Worm (Caenorhabditis elegans) whole organism, L4 larva: ENCODE results near the gene fmo-2.

Experiments used
- D1046.2 ChIP-seq: fragments of 200-800 bp; sonication (Bioruptor generic); IDR thresholded peaks from 2 replicates; pipeline ENCODE4 v1.3.6; 2022; ENCODE audit warnings: missing genetic modification characterization, missing compliant biosample characterization
- F10B5.3 ChIP-seq: sonication (generic microtip); optimal IDR thresholded peaks from 2 replicates; lab custom pipeline; 2016; ENCODE audit warnings: mild to moderate bottlenecking, missing genetic modification characterization, missing compliant biosample characterization
- F37D6.2 ChIP-seq: sonication (generic microtip); optimal IDR thresholded peaks from 2 replicates; lab custom pipeline; 2016; ENCODE audit warnings: mild to moderate bottlenecking, missing genetic modification characterization, missing compliant biosample characterization
- T26A8.4 ChIP-seq: fragments of 200-800 bp; sonication (Bioruptor generic); IDR thresholded peaks from 2 replicates; pipeline ENCODE4 v1.3.6; 2022; ENCODE audit warnings: missing genetic modification characterization, missing compliant biosample characterization
- Y48G9A.11 ChIP-seq: fragments of 200-800 bp; sonication (Bioruptor generic); IDR thresholded peaks from 2 replicates; pipeline ENCODE4 v1.3.6; 2022; ENCODE audit warnings: missing genetic modification reagents, missing genetic modification characterization, missing compliant biosample characterization
- Y5F2A.4 ChIP-seq: fragments of 200-800 bp; sonication (Bioruptor generic); optimal IDR thresholded peaks from 2 replicates; lab custom pipeline; 2018; ENCODE audit warnings: mild to moderate bottlenecking, missing genetic modification characterization, missing compliant biosample characterization
- aha-1 ChIP-seq: fragments of 150-350 bp; peaks from one replicate; lab custom pipeline; 2014; ENCODE audit warnings: missing biosample characterization, missing genetic modification characterization
- attf-4 ChIP-seq: sonication (generic microtip); optimal IDR thresholded peaks from 3 replicates; lab custom pipeline; 2017; ENCODE audit warnings: missing biosample characterization, missing genetic modification characterization
- ceh-44 ChIP-seq: fragments of 200-800 bp; sonication (Bioruptor generic); IDR thresholded peaks from 2 replicates; pipeline ENCODE4 v1.3.6; 2022; ENCODE audit warnings: missing genetic modification reagents, missing genetic modification characterization, missing compliant biosample characterization
- ces-1 ChIP-seq: fragments of 150-350 bp; sonication (generic microtip); optimal IDR thresholded peaks from 4 replicates; lab custom pipeline; 2014; ENCODE audit warnings: missing biosample characterization, missing genetic modification reagents, missing genetic modification characterization
- daf-12 ChIP-seq: fragments of 150-350 bp; optimal IDR thresholded peaks from 2 replicates; lab custom pipeline; 2014; ENCODE audit warnings: missing biosample characterization, missing genetic modification reagents, missing genetic modification characterization
- dpl-1 ChIP-seq: fragments of 150-350 bp; optimal IDR thresholded peaks from 2 replicates; lab custom pipeline; 2014; ENCODE audit warnings: missing biosample characterization, missing genetic modification reagents, missing genetic modification characterization
- egl-27 ChIP-seq: sonication (generic microtip); optimal IDR thresholded peaks from 3 replicates; lab custom pipeline; 2017; ENCODE audit warnings: missing biosample characterization, missing genetic modification reagents, missing genetic modification characterization
- hif-1 ChIP-seq, 2 experiments: sonication (generic microtip); optimal IDR thresholded peaks; 2 replicates each; lab custom pipeline; 2016 to 2017; ENCODE audit warnings: missing compliant biosample characterization in 2 of 2, missing genetic modification characterization in 2 of 2, missing genetic modification reagents in 2 of 2, missing genotype in 2 of 2, mild to moderate bottlenecking in 1 of 2
- jun-1 ChIP-seq: fragments of 150-350 bp; optimal IDR thresholded peaks from 2 replicates; lab custom pipeline; 2014; ENCODE audit warnings: missing biosample characterization, missing genetic modification reagents, missing genetic modification characterization
- lin-13 ChIP-seq: fragments of 150-350 bp; optimal IDR thresholded peaks from 2 replicates; lab custom pipeline; 2014; ENCODE audit warnings: missing biosample characterization, missing genetic modification reagents, missing genetic modification characterization
- lsy-2 ChIP-seq, 2 experiments: fragments of 150-350 bp in 1 of 2; sonication (generic microtip) in 1 of 2; optimal IDR thresholded peaks; 2 replicates each; lab custom pipeline; 2014 to 2017; ENCODE audit warnings: missing biosample characterization in 2 of 2, missing genetic modification characterization in 2 of 2
- madf-5 ChIP-seq, 2 experiments: fragments of 200-800 bp; sonication (Bioruptor generic); IDR thresholded peaks; 2 replicates each; pipeline ENCODE4 v1.3.6; 2022; ENCODE audit warnings: missing compliant biosample characterization in 2 of 2, missing genetic modification characterization in 2 of 2
- madf-9 ChIP-seq: fragments of 200-800 bp; sonication (Bioruptor generic); conservative IDR thresholded peaks from 2 replicates; pipeline ENCODE4 v1.3.6; 2022; ENCODE audit warnings: missing genetic modification reagents, missing genetic modification characterization, missing compliant biosample characterization
- mes-2 ChIP-seq: sonication (generic microtip); optimal IDR thresholded peaks from 2 replicates; lab custom pipeline; 2016; ENCODE audit warnings: missing genotype, mild to moderate bottlenecking, missing genetic modification characterization, missing compliant biosample characterization; ENCODE audit not compliant: poor library complexity, severe bottlenecking
- mxl-2 ChIP-seq: fragments of 200-800 bp; sonication (Bioruptor generic); conservative IDR thresholded peaks from 2 replicates; pipeline ENCODE4 v1.3.6; 2022; ENCODE audit warnings: missing genetic modification reagents, missing genetic modification characterization, missing compliant biosample characterization
- mxl-3 ChIP-seq: fragments of 200-800 bp; sonication (Bioruptor generic); optimal IDR thresholded peaks from 2 replicates; lab custom pipeline; 2018; ENCODE audit warnings: mild to moderate bottlenecking, missing genetic modification characterization, missing compliant biosample characterization
- nhr-102 ChIP-seq: sonication (generic microtip); optimal IDR thresholded peaks from 2 replicates; lab custom pipeline; 2016; ENCODE audit warnings: mild to moderate bottlenecking, missing genetic modification characterization, moderate library complexity, missing compliant biosample characterization
- nhr-11 ChIP-seq: fragments of 150-350 bp; optimal IDR thresholded peaks from 2 replicates; lab custom pipeline; 2014; ENCODE audit warnings: missing biosample characterization, missing genetic modification characterization
- nhr-28 ChIP-seq: fragments of 150-350 bp; optimal IDR thresholded peaks from 2 replicates; lab custom pipeline; 2014; ENCODE audit warnings: missing biosample characterization, missing genetic modification characterization
- nhr-6 ChIP-seq: fragments of 150-350 bp; optimal IDR thresholded peaks from 2 replicates; lab custom pipeline; 2014; ENCODE audit warnings: missing biosample characterization, missing genetic modification characterization
- pqm-1 ChIP-seq: sonication (generic microtip); optimal IDR thresholded peaks from 2 replicates; lab custom pipeline; 2017; ENCODE audit warnings: missing biosample characterization, missing genetic modification characterization
- sdz-12 ChIP-seq: fragments of 200-800 bp; sonication (Bioruptor generic); optimal IDR thresholded peaks from 2 replicates; lab custom pipeline; 2018; ENCODE audit warnings: mild to moderate bottlenecking, missing genetic modification characterization, missing compliant biosample characterization
- snpc-1.2 ChIP-seq: fragments of 200-800 bp; sonication (Bioruptor generic); IDR thresholded peaks from 2 replicates; pipeline ENCODE4 v1.3.6; 2022; ENCODE audit warnings: missing genetic modification reagents, missing genetic modification characterization, missing compliant biosample characterization
- snpc-4 ChIP-seq: fragments of 150-350 bp; optimal IDR thresholded peaks from 2 replicates; lab custom pipeline; 2014; ENCODE audit warnings: missing biosample characterization, missing genetic modification characterization
- unc-62 ChIP-seq, 3 experiments: fragments of 150-350 bp in 1 of 3; sonication (generic microtip); optimal IDR thresholded peaks in 2 of 3; peaks in 1 of 3; 1 replicate in 1 of 3; 2 replicates in 2 of 3; lab custom pipeline; 2014 to 2017; ENCODE audit warnings: missing biosample characterization in 3 of 3, missing genetic modification characterization in 3 of 3, missing genetic modification reagents in 3 of 3, missing genotype in 1 of 3
- vab-7 ChIP-seq: fragments of 200-800 bp; sonication (Bioruptor generic); IDR thresholded peaks from 2 replicates; pipeline ENCODE4 v1.3.6; 2022; ENCODE audit warnings: missing genetic modification reagents, missing genetic modification characterization, missing compliant biosample characterization

Gene fmo-2

ce11 chrIV:10706090-10706489 lies 23.8 kb downstream of the fmo-2 start, which contains the start of gene R102.6:
Gene R102.6 (minus strand): TSS chrIV:10706190.
- TF ChIP-seq nhr-11 (tag; lab: Kevin White, UChicago) (no peak), daf-12 (tag; lab: Kevin White, UChicago) (no peak), nhr-102 (tag; lab: Kevin White, UChicago) (no peak), snpc-1.2 (no peak), ces-1 (GFP tag; lab: Kevin White, UChicago) (no peak), nhr-6 (no peak), mxl-3 (no peak), lin-13 (no peak)

- peak in 1 of 2 experiments; percentile 10 for TF ChIP-seq unc-62 (GFP tag; optimal IDR thresholded peaks at IDR 0.05 in 1 of 2; lab: Kevin White, UChicago)
- TF ChIP-seq unc-62 (tag; optimal IDR thresholded peaks at IDR 0.05; lab: Kevin White, UChicago), result no peak
- TF ChIP-seq Y48G9A.11 (GFP tag; lab: Robert Waterston, UW), result no peak
- peak; percentile 60 for TF ChIP-seq aha-1 (tag; lab: Kevin White, UChicago)
Observed at ce11 chrIV:10711729-10712128, 29.4 kb downstream of the fmo-2 start, which contains the start of gene glb-21. Gene glb-21 (minus strand): TSS chrIV:10711794.

ce11 chrIV:10714594-10714993 lies 32.3 kb downstream of the fmo-2 start:
- TF ChIP-seq nhr-102 (tag; lab: Kevin White, UChicago) (no peak), hif-1 (tag; optimal IDR thresholded peaks at IDR 0.05; lab: Kevin White, UChicago) (no peak), nhr-28 (tag; lab: Kevin White, UChicago) (peak; percentile 40), unc-62 (GFP tag; optimal IDR thresholded peaks at IDR 0.05 in 1 of 2; lab: Kevin White, UChicago) (peak in 1 of 2 experiments; percentile 10), unc-62 (tag; optimal IDR thresholded peaks at IDR 0.05; lab: Kevin White, UChicago) (no peak), mxl-2 (no peak)

ce11 chrIV:10716348-10716747 lies 34.0 kb downstream of the fmo-2 start, which contains the start of gene ncx-3:
Gene ncx-3 (plus strand): TSS chrIV:10716648.
- TF ChIP-seq F10B5.3 (no peak), unc-62 (GFP tag; optimal IDR thresholded peaks at IDR 0.05 in 1 of 2; lab: Kevin White, UChicago) (peak in 1 of 2 experiments; percentile 74), unc-62 (tag; optimal IDR thresholded peaks at IDR 0.05; lab: Kevin White, UChicago) (no peak), sdz-12 (GFP tag; lab: Kevin White, UChicago) (no peak), nhr-102 (tag; lab: Kevin White, UChicago) (no peak), mxl-3 (no peak), Y5F2A.4 (GFP tag; lab: Kevin White, UChicago) (no peak), jun-1 (tag; lab: Kevin White, UChicago) (no peak)
- TF ChIP-seq, all 104 proteins: peak for 1

ce11 chrIV:10718075-10718474 lies 35.8 kb downstream of the fmo-2 start:
- TF ChIP-seq lsy-2 (tag; optimal IDR thresholded peaks at IDR 0.05; lab: Kevin White, UChicago) (no peak), vab-7 (GFP tag; lab: Robert Waterston, UW) (no peak), snpc-4 (tag; lab: Kevin White, UChicago) (no peak), dpl-1 (no peak), pqm-1 (no peak), ceh-44 (GFP tag; lab: Robert Waterston, UW) (no peak), attf-4 (tag; lab: Kevin White, UChicago) (no peak), D1046.2 (GFP tag; lab: Robert Waterston, UW) (no peak), sdz-12 (GFP tag; lab: Kevin White, UChicago) (no peak), T26A8.4 (no peak), madf-9 (GFP tag; lab: Robert Waterston, UW) (no peak), mes-2 (no peak), Y48G9A.11 (GFP tag; lab: Robert Waterston, UW) (no peak)

ce11 chrIV:10718865-10719264 lies 36.5 kb downstream of the fmo-2 start:
- TF ChIP-seq F37D6.2 (tag; lab: Kevin White, UChicago) (no peak), madf-5 (GFP tag; IDR thresholded peaks at IDR 0.05; lab: Robert Waterston, UW) (no peak), daf-12 (tag; lab: Kevin White, UChicago) (no peak), egl-27 (tag; lab: Kevin White, UChicago) (no peak), snpc-1.2 (no peak)
